Fruit fly (Drosophila melanogaster): ENCODE results near the gene eIF3e.
A peak's percentile ranks its signal among the peaks of the same experiment; 100 is the strongest.

The eIF3e gene

DNA sequence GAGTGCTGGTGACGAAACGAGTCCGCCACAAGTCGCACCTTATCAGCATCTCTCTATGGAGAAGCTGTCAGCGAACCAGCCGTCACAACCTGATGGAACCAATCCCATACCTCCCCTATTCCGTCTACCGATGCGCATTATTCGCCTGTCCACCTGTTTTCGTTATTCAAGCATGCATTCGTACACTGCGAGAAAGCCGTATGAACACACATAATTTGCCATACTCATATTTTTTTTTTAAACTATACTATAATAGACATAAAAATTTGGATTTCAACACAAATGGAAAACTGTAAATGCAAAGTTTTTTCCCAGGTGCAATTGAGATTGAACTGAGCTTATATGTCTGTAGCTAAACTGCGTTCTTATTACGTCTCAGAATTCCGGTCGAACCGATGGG is 9.9 kb upstream of the eIF3e start:
- TF ChIP-seq dl (GFP tag; optimal IDR thresholded peaks at IDR 0.05; ENCODE audit: insufficient read depth in 1 of 2, partially characterized antibody in 2 of 2): no peak
- peak; percentile 77 for TF ChIP-seq Sp1 (GFP tag; optimal IDR thresholded peaks at IDR 0.05)
- TF ChIP-seq br (GFP tag; optimal IDR thresholded peaks at IDR 0.05): peak; percentile 88
- peak; percentile 87 for TF ChIP-seq OdsH (GFP tag; optimal IDR thresholded peaks at IDR 0.05)
- TF ChIP-seq Myc (optimal IDR thresholded peaks at IDR 0.05): no peak
- peak; percentile 81 for TF ChIP-seq psq (GFP tag; optimal IDR thresholded peaks at IDR 0.05)
- peak; percentile 67 for TF ChIP-seq Jra (GFP tag; optimal IDR thresholded peaks at IDR 0.05)
- TF ChIP-seq CG9705 (GFP tag; optimal IDR thresholded peaks at IDR 0.05): no peak
- no peak for TF ChIP-seq Hnf4 (GFP tag; optimal IDR thresholded peaks at IDR 0.05)
- TF ChIP-seq foxo (GFP tag; optimal IDR thresholded peaks at IDR 0.05): peak in 1 of 2 experiments; percentile 59
- TF ChIP-seq ey (GFP tag; optimal IDR thresholded peaks at IDR 0.05): peak; percentile 86
- TF ChIP-seq CrebA (GFP tag; optimal IDR thresholded peaks at IDR 0.05; ENCODE audit: borderline replicate concordance): no peak
- peak; percentile 41 for TF ChIP-seq Hr83 (GFP tag; optimal IDR thresholded peaks at IDR 0.05; ENCODE audit: poor library complexity, severe bottlenecking)
- TF ChIP-seq Vsx2 (GFP tag; optimal IDR thresholded peaks at IDR 0.05; ENCODE audit: partially characterized antibody): no peak
- TF ChIP-seq dmrt93B (GFP tag; optimal IDR thresholded peaks at IDR 0.05): no peak
- no peak for TF ChIP-seq Abd-B (GFP tag; optimal IDR thresholded peaks at IDR 0.05)
- TF ChIP-seq dsf (GFP tag; optimal IDR thresholded peaks at IDR 0.05; ENCODE audit: borderline replicate concordance): peak; percentile 5
- TF ChIP-seq woc (GFP tag; optimal IDR thresholded peaks at IDR 0.05): peak; percentile 62
- TF ChIP-seq CG32264 (GFP tag; optimal IDR thresholded peaks at IDR 0.05): peak; percentile 50
- TF ChIP-seq Rel (GFP tag; optimal IDR thresholded peaks at IDR 0.05): peak; percentile 36
- TF ChIP-seq Rel (tag; optimal IDR thresholded peaks at IDR 0.05): peak; percentile 18
- peak; percentile 88 for TF ChIP-seq rgr (GFP tag; optimal IDR thresholded peaks at IDR 0.05)
- TF ChIP-seq h (GFP tag; optimal IDR thresholded peaks at IDR 0.05): peak; percentile 79
- no peak for TF ChIP-seq usp (GFP tag; optimal IDR thresholded peaks at IDR 0.05)
- peak; percentile 83 for TF ChIP-seq fru (GFP tag; optimal IDR thresholded peaks at IDR 0.05)
- no peak for TF ChIP-seq tai (GFP tag; optimal IDR thresholded peaks at IDR 0.05)
- TF ChIP-seq Dif (GFP tag; optimal IDR thresholded peaks at IDR 0.05; ENCODE audit: partially characterized antibody): peak; percentile 36

DNA sequence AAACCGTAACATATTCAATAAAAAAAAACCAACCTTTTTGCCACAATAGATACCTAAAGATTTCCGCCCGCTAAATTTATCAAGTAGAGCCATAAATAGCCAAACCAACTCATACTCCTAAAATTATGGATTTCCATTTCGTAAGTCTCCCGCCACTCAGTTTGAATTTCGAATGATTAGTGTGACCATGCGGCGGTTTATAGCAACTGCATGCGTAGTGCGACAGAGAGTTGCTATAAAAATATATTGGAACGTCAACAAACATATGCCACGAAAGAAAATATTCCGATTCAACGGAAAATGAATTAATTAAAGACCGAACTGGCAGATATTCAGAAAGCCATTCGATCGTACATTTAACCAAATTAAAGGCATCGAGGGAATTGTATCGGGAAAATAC is 4.0 kb downstream of the eIF3e start, which contains the start of gene CG9706:
CG9706 (plus strand) TSS at position 222 of the 400 bp plus-strand sequence.
- TF ChIP-seq Myc (optimal IDR thresholded peaks at IDR 0.05) (peak; percentile 42), tai (GFP tag; optimal IDR thresholded peaks at IDR 0.05) (no peak), h (GFP tag; optimal IDR thresholded peaks at IDR 0.05) (no peak), brk (GFP tag; optimal IDR thresholded peaks at IDR 0.05) (no peak)

DNA sequence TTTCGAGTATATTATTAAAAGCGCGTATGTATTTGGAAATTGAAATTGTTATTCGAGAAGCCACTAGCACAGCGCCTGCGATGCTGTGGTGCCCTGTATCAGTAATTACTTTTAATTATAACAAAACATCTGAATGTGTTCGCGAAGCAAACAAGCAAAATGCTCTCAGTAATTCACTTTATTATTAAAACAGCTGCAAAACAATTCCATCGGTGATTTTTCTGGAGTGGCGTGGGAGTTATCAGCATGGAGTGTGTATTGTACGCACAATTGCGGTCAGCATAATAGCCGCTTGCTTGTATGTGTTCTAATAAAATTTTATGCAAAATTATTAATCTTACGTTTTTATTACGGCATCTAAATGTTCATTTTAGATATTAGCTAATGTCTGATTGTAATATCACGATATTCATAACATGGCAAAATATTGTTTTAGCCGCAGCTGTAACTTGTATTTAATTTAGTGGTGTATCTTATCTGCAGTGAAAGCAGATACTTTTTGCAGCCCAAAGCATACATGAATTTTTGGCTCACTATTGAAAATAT is 4.5 kb downstream of the eIF3e start:
- peak; percentile 67 for TF ChIP-seq CG9705 (GFP tag; optimal IDR thresholded peaks at IDR 0.05)
- no peak for TF ChIP-seq usp (GFP tag; optimal IDR thresholded peaks at IDR 0.05)
- TF ChIP-seq dsf (GFP tag; optimal IDR thresholded peaks at IDR 0.05; ENCODE audit: borderline replicate concordance): peak; percentile 1
- peak; percentile 92 for TF ChIP-seq fru (GFP tag; optimal IDR thresholded peaks at IDR 0.05)
- no peak for TF ChIP-seq sv (GFP tag; optimal IDR thresholded peaks at IDR 0.05)
- peak; percentile 80 for TF ChIP-seq HLH106 (tag; optimal IDR thresholded peaks at IDR 0.05)
- peak; percentile 94 for TF ChIP-seq h (GFP tag; optimal IDR thresholded peaks at IDR 0.05)
- TF ChIP-seq Jra (GFP tag; optimal IDR thresholded peaks at IDR 0.05): peak; percentile 67
- peak; percentile 81 for TF ChIP-seq psq (GFP tag; optimal IDR thresholded peaks at IDR 0.05)
- no peak for TF ChIP-seq Abd-B (GFP tag; optimal IDR thresholded peaks at IDR 0.05)
- TF ChIP-seq CG32264 (GFP tag; optimal IDR thresholded peaks at IDR 0.05): peak; percentile 60
- no peak for TF ChIP-seq brk (GFP tag; optimal IDR thresholded peaks at IDR 0.05)
- TF ChIP-seq ey (GFP tag; optimal IDR thresholded peaks at IDR 0.05): peak; percentile 89
- TF ChIP-seq Sp1 (GFP tag; optimal IDR thresholded peaks at IDR 0.05): peak; percentile 85
- TF ChIP-seq Rel (GFP tag; optimal IDR thresholded peaks at IDR 0.05): no peak
- TF ChIP-seq Rel (tag; optimal IDR thresholded peaks at IDR 0.05): peak; percentile 90
- TF ChIP-seq woc (GFP tag; optimal IDR thresholded peaks at IDR 0.05): peak; percentile 78
- peak; percentile 92 for TF ChIP-seq rgr (GFP tag; optimal IDR thresholded peaks at IDR 0.05)
- peak; percentile 93 for TF ChIP-seq OdsH (GFP tag; optimal IDR thresholded peaks at IDR 0.05)
- no peak for TF ChIP-seq Myc (optimal IDR thresholded peaks at IDR 0.05)
- TF ChIP-seq sage (GFP tag; optimal IDR thresholded peaks at IDR 0.05): peak; percentile 79
- TF ChIP-seq Hr83 (GFP tag; optimal IDR thresholded peaks at IDR 0.05; ENCODE audit: poor library complexity, severe bottlenecking): peak; percentile 76
- TF ChIP-seq foxo (GFP tag; optimal IDR thresholded peaks at IDR 0.05): peak; percentile 41 to 93
- TF ChIP-seq Vsx2 (GFP tag; optimal IDR thresholded peaks at IDR 0.05; ENCODE audit: partially characterized antibody): no peak

DNA sequence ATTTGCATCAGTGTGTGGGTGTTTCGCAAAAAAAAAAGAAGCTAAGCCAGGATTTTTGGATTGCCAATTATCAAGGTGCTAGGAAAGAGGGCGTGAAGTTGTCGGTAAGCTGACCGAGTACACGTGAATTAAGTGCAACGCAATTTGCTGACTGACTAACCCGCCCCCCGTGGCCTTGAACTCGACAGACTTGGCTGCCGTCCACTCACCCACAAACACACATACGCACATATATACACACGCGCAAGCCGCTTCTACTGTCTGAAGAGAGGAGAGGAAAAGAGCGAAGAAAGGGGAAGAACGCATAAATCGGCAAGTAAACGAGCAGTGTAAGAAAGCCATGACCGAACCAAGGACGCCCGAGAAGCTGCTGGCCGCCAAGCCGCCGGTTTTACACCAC is 6.4 kb downstream of the eIF3e start:
- TF ChIP-seq CrebA (GFP tag; optimal IDR thresholded peaks at IDR 0.05; ENCODE audit: borderline replicate concordance) (no peak), Rel (GFP tag; optimal IDR thresholded peaks at IDR 0.05) (no peak), Rel (tag; optimal IDR thresholded peaks at IDR 0.05) (peak; percentile 95)

Measured in whole organism, wandering third instar larva.